Worm (Caenorhabditis elegans) whole organism, young adult: ENCODE results near the gene asd-1.

Experiments
- K12H6.12 ChIP-seq: fragments of 200-800 bp; sonication (Bioruptor generic); optimal IDR thresholded peaks from 2 replicates; lab custom pipeline; 2018; ENCODE audit warnings: mild to moderate bottlenecking, missing genetic modification characterization, missing compliant biosample characterization
- Y67H2A.10 ChIP-seq: fragments of 200-800 bp; sonication (Bioruptor generic); conservative IDR thresholded peaks from 2 replicates; pipeline ENCODE4 v1.3.6; 2022; ENCODE audit warnings: missing genetic modification reagents, missing genetic modification characterization, missing compliant biosample characterization

DNA sequence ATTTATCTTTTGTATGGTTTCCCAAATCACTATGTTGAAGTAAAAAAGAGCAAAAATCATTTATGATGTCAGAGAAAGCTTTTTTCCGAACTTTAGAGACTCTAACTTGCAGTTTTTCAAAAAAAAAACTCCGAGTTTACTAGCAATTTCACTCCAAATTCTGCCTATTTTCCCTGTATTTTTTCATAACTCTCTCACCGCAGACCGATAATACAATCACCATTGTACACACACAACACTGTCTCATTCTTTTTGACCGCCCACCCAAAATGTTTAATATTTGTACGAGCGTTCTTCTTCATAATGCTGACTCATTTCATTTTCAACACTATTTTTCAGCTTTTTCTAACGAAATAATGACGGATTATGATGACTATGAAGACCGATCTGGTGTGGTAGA lies 31.8 kb downstream of the asd-1 start, which contains the start of gene F43C1.5:
- no peak for TF ChIP-seq Y67H2A.10 (GFP tag; lab: Robert Waterston, UW)
- no peak for TF ChIP-seq K12H6.12 (tag; lab: Kevin White, UChicago)
